Fruit fly (Drosophila melanogaster) whole organism: ENCODE results near the gene mEFG1.

Source experiments
- EcR ChIP-seq, 2 experiments: fragments of >200 bp; optimal IDR thresholded peaks; 2 replicates each; lab custom pipeline; 2017; ENCODE audit warnings: missing biosample characterization in 2 of 2, missing genetic modification characterization in 2 of 2, missing genetic modification reagents in 2 of 2
- psq ChIP-seq: fragments of >200 bp; optimal IDR thresholded peaks from 2 replicates; lab custom pipeline; 2017
- usp ChIP-seq: fragments of >200 bp; optimal IDR thresholded peaks from 2 replicates; lab custom pipeline; 2017; ENCODE audit warnings: missing biosample characterization, missing genetic modification characterization, mixed read lengths

DNA sequence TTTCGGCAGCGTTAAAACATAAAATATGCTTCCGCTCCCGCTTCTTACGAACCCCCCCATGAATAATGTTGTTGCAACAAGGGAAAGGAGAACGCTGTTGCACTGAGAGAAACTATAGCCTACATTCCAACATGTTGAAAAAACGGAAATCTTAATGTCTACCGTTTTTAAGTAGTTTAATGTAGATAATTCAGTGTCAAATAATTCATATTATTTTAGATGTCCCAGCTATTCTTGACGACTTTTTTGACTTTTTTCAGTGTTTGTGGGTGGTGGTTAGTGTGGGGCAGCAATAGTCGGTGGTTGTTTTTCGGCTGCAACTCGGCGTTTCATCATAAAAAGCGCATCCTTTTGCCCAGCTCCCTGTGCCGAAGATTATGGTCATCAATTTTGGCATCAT is 39.1 kb upstream of the mEFG1 start:
- TF ChIP-seq usp (GFP tag; lab: Kevin White, UChicago) (no peak), psq (lab: Kevin White, UChicago) (no peak), EcR (GFP tag; optimal IDR thresholded peaks at IDR 0.05; lab: Kevin White, UChicago) (no peak)
